Worm (Caenorhabditis elegans): Measurements from ENCODE around the gene ZK1128.3.
A peak's percentile ranks its signal among the peaks of the same experiment; 100 is the strongest.

The ZK1128.3 gene

DNA sequence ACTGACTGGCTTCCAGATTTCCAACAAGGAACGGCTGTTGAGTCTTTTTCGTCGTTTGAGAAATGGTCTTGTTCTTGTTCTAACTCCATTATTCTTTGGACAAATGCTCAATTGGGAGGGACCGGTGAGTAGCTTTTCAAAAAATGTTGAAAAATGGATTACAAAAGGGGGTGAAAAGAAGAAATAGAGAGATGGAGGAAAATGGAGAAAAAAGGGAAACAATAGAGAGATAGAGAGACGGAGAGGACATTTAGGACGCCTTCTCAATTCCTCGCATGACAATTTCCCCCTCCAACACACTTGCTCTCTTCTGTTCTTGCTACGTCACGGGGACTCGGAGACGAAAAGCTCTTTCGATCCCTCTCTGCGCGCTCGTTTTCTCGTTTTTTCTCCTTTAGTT is 34.3 kb upstream of the ZK1128.3 start:
- TF ChIP-seq nfya-1 (tag; optimal IDR thresholded peaks at IDR 0.05; ENCODE audit: insufficient read depth) (peak; percentile 62), pha-4 (tag; optimal IDR thresholded peaks at IDR 0.05) (no peak), ceh-82 (tag; optimal IDR thresholded peaks at IDR 0.05) (peak; percentile 42), elt-2 (tag; optimal IDR thresholded peaks at IDR 0.05) (no peak), hmg-11 (tag; optimal IDR thresholded peaks at IDR 0.05) (peak; percentile 18), nhr-43 (tag; optimal IDR thresholded peaks at IDR 0.05; ENCODE audit: poor library complexity, severe bottlenecking) (no peak), fkh-10 (GFP tag; optimal IDR thresholded peaks at IDR 0.05) (peak; percentile 16), lin-39 (tag; optimal IDR thresholded peaks at IDR 0.05) (peak; percentile 69)

DNA sequence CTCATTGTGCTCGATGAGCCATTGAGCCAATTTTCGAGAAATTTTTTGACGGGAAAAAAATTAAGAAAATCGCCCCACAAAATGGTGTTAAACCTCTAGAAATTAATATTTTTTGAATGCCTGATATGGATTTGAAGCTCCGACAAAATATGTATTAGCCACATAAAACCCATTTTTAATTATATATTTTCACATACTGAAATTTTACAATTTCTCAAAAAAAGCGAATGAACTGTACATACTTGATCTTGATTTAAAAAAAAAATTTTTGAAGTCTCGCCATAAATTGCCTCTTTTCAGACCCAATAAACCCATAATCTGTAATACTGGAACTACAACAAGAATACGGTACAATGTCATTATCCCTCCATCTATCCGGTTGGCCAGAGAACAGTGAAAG is 33.8 kb upstream of the ZK1128.3 start, which contains the start of gene nac-3:
Gene nac-3 (plus strand): TSS at position 301 of the 400 bp plus-strand sequence.
- TF ChIP-seq nfya-1 (tag; optimal IDR thresholded peaks at IDR 0.05; ENCODE audit: insufficient read depth) (no peak), daf-12 (tag; optimal IDR thresholded peaks at IDR 0.05) (no peak), jun-1 (tag; optimal IDR thresholded peaks at IDR 0.05) (no peak), fkh-10 (GFP tag; optimal IDR thresholded peaks at IDR 0.05) (no peak), hmg-11 (tag; optimal IDR thresholded peaks at IDR 0.05) (no peak), nhr-23 (tag; optimal IDR thresholded peaks at IDR 0.05) (no peak), pqm-1 (tag; optimal IDR thresholded peaks at IDR 0.05) (no peak), nhr-12 (tag; optimal IDR thresholded peaks at IDR 0.05) (no peak), lsy-12 (tag; optimal IDR thresholded peaks at IDR 0.05) (no peak)

DNA sequence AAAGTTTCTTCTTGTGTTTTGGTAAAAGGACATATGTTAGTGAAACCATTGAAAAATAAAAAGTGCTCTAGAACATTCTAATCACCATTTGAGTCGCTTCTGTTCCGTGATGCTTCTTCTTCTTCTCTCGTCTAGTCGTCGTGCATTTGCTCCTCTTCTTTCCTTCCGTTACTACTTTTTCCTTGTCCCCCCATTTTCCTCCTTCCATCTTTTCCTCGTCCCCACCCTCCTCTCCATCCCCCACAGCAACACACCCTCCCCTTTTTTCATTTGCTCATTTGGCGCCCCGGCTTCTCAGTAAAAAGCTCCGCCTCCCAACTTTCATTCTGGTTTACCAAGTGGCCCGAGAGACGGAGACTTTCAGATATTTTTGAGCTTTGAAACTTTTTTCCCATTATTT is 33.0 kb upstream of the ZK1128.3 start:
- TF ChIP-seq tbx-2 (tag; optimal IDR thresholded peaks at IDR 0.05) (no peak), ztf-11 (tag; optimal IDR thresholded peaks at IDR 0.05) (no peak), elt-2 (tag; optimal IDR thresholded peaks at IDR 0.05) (no peak), unc-39 (tag; optimal IDR thresholded peaks at IDR 0.05) (no peak), elt-1 (tag; optimal IDR thresholded peaks at IDR 0.05) (no peak), mdl-1 (tag; optimal IDR thresholded peaks at IDR 0.05) (no peak), fkh-10 (GFP tag; optimal IDR thresholded peaks at IDR 0.05) (no peak), ZK546.5 (tag; optimal IDR thresholded peaks at IDR 0.05) (no peak), eor-1 (tag; optimal IDR thresholded peaks at IDR 0.05) (no peak), lin-15B (tag; optimal IDR thresholded peaks at IDR 0.05) (no peak), nhr-76 (tag; optimal IDR thresholded peaks at IDR 0.05) (no peak), nhr-11 (tag; optimal IDR thresholded peaks at IDR 0.05) (no peak), skn-1 (tag; optimal IDR thresholded peaks at IDR 0.05) (no peak), ama-1 (optimal IDR thresholded peaks at IDR 0.05) (peak; percentile 28), zag-1 (tag; optimal IDR thresholded peaks at IDR 0.05) (no peak), nhr-77 (tag; optimal IDR thresholded peaks at IDR 0.05) (no peak), nhr-237 (tag; optimal IDR thresholded peaks at IDR 0.05) (no peak), ztf-4 (tag; optimal IDR thresholded peaks at IDR 0.05) (no peak), nfya-1 (tag; optimal IDR thresholded peaks at IDR 0.05; ENCODE audit: insufficient read depth) (peak; percentile 55), hmg-11 (tag; optimal IDR thresholded peaks at IDR 0.05) (peak; percentile 31), mml-1 (tag; optimal IDR thresholded peaks at IDR 0.05) (no peak), daf-12 (tag; optimal IDR thresholded peaks at IDR 0.05) (no peak), nhr-28 (tag; optimal IDR thresholded peaks at IDR 0.05) (no peak), nhr-12 (tag; optimal IDR thresholded peaks at IDR 0.05) (no peak), nhr-23 (tag; optimal IDR thresholded peaks at IDR 0.05) (no peak), unc-62 (GFP tag; optimal IDR thresholded peaks at IDR 0.05) (no peak), ceh-9 (tag; optimal IDR thresholded peaks at IDR 0.05) (no peak), aly-2 (tag; optimal IDR thresholded peaks at IDR 0.05) (no peak), nhr-67 (tag; optimal IDR thresholded peaks at IDR 0.05) (no peak), fkh-2 (tag; optimal IDR thresholded peaks at IDR 0.05) (no peak), lin-39 (tag; optimal IDR thresholded peaks at IDR 0.05) (peak; percentile 74), lsy-12 (tag; optimal IDR thresholded peaks at IDR 0.05) (no peak), sea-2 (GFP tag; optimal IDR thresholded peaks at IDR 0.05) (no peak)

DNA sequence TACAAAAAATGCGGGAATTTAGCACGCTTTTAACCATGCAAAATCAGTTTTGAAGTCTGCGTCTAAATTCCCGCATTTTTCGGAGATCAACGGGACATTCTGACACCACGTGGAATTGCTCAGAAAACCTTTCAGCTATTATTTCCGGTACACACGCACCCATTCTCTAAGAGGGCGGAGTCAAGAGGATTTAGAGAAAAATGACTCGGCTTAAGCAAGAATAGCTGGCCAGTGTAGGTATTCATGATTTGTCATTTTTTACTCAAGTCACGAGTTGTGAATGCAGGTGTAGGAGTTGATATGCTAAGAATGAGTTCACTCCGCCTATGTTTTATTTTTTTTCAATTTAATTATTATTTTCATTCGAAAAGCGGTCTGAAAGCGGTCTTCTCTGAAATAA is 32.0 kb upstream of the ZK1128.3 start:
- no peak for TF ChIP-seq nfya-1 (tag; optimal IDR thresholded peaks at IDR 0.05; ENCODE audit: insufficient read depth)
- no peak for TF ChIP-seq jun-1 (tag; optimal IDR thresholded peaks at IDR 0.05)
- TF ChIP-seq unc-62 (GFP tag; optimal IDR thresholded peaks at IDR 0.05) = no peak
- no peak for TF ChIP-seq skn-1 (tag; optimal IDR thresholded peaks at IDR 0.05)
- no peak for TF ChIP-seq mml-1 (tag; optimal IDR thresholded peaks at IDR 0.05)
- no peak for TF ChIP-seq zag-1 (tag; optimal IDR thresholded peaks at IDR 0.05)
- no peak for TF ChIP-seq tbx-2 (tag; optimal IDR thresholded peaks at IDR 0.05)
- TF ChIP-seq pqm-1 (tag; optimal IDR thresholded peaks at IDR 0.05) = no peak
- no peak for TF ChIP-seq egl-27 (tag; optimal IDR thresholded peaks at IDR 0.05)
